Worm (Caenorhabditis elegans): ENCODE measurements around the gene nhr-228.

- TF ChIP-seq ztf-23 (GFP tag; IDR thresholded peaks at IDR 0.05) (no peak), T22C8.4 (GFP tag; IDR thresholded peaks at IDR 0.05) (no peak), ref-1 (GFP tag; conservative IDR thresholded peaks at IDR 0.05) (no peak), cog-1 (tag; optimal IDR thresholded peaks at IDR 0.05) (no peak)
Measured at ce11 chrV:2242630-2243029, 38.9 kb upstream of the nhr-228 start, which contains the start of gene cyp-33C3.

All from whole organism, midembryonic.